Worm (Caenorhabditis elegans): ENCODE data around the gene T05A7.13.
A peak's percentile ranks its signal among the peaks of the same experiment; 100 is the strongest.

- TF ChIP-seq ama-1 (optimal IDR thresholded peaks at IDR 0.05) = no peak
- TF ChIP-seq nhr-129 (tag; optimal IDR thresholded peaks at IDR 0.05) = no peak
- no peak for TF ChIP-seq egl-27 (tag; optimal IDR thresholded peaks at IDR 0.05)
- TF ChIP-seq nhr-11 (tag; optimal IDR thresholded peaks at IDR 0.05) = no peak
- TF ChIP-seq nhr-23 (tag; optimal IDR thresholded peaks at IDR 0.05) = no peak
- TF ChIP-seq unc-62 (GFP tag; optimal IDR thresholded peaks at IDR 0.05) = no peak
- peak in 1 of 2 experiments; percentile 8 for TF ChIP-seq mdl-1 (tag; optimal IDR thresholded peaks at IDR 0.05)
- TF ChIP-seq nhr-25 (tag; optimal IDR thresholded peaks at IDR 0.05) = no peak
- TF ChIP-seq lin-39 (tag; optimal IDR thresholded peaks at IDR 0.05) = no peak
- no peak for TF ChIP-seq ztf-11 (tag; optimal IDR thresholded peaks at IDR 0.05)
- no peak for TF ChIP-seq skn-1 (tag; optimal IDR thresholded peaks at IDR 0.05)
- TF ChIP-seq elt-3 (tag; optimal IDR thresholded peaks at IDR 0.05) = no peak
- TF ChIP-seq snpc-4 (tag; optimal IDR thresholded peaks at IDR 0.05) = no peak
Observed at ce11 chrII:4693129-4693528, 32.0 kb upstream of the T05A7.13 start, which contains the start of gene F10G7.5.

Data from whole organism, L2 larva.